Fruit fly (Drosophila melanogaster) whole organism, prepupa: ENCODE measurements around the gene Set8.

Source experiments
- Blimp-1 ChIP-seq: fragments of 200-800 bp; sonication (Bioruptor generic); optimal IDR thresholded peaks from 3 replicates; lab custom pipeline; 2017; ENCODE audit warnings: missing biosample characterization, missing genetic modification characterization, mild to moderate bottlenecking, moderate library complexity, missing genetic modification reagents
- CG10631 ChIP-seq: fragments of 200-800 bp; sonication (Bioruptor generic); optimal IDR thresholded peaks from 2 replicates; lab custom pipeline; 2016; ENCODE audit warnings: missing biosample characterization, missing genetic modification characterization
- CG10669 ChIP-seq: fragments of 200-800 bp; sonication (Bioruptor generic); optimal IDR thresholded peaks from 3 replicates; lab custom pipeline; 2018; ENCODE audit warnings: missing biosample characterization, mild to moderate bottlenecking, missing genetic modification characterization, moderate library complexity
- CG11294 ChIP-seq: fragments of 200-800 bp; sonication (Bioruptor generic); IDR thresholded peaks from 2 replicates; pipeline ENCODE4 v1.3.6; 2022; ENCODE audit warnings: missing biosample characterization, missing genetic modification characterization
- CG11762 ChIP-seq: fragments of 200-800 bp; sonication (Bioruptor generic); optimal IDR thresholded peaks from 3 replicates; lab custom pipeline; 2016; ENCODE audit warnings: missing biosample characterization, missing genetic modification characterization; ENCODE audit not compliant: insufficient read depth
- CG11902 ChIP-seq: fragments of 200-800 bp; sonication (Bioruptor generic); optimal IDR thresholded peaks from 3 replicates; lab custom pipeline; 2016; ENCODE audit warnings: missing biosample characterization, missing genetic modification characterization
- CG15336 ChIP-seq: fragments of 200-800 bp; sonication (Bioruptor generic); IDR thresholded peaks from 2 replicates; pipeline ENCODE4 v1.3.6; 2022; ENCODE audit warnings: missing biosample characterization, missing genetic modification characterization
- CG1621 ChIP-seq: fragments of 200-800 bp; sonication (Bioruptor generic); optimal IDR thresholded peaks from 3 replicates; lab custom pipeline; 2018; ENCODE audit warnings: missing biosample characterization, mild to moderate bottlenecking, missing genetic modification characterization
- CG16779 ChIP-seq: fragments of 200-800 bp; sonication (Bioruptor generic); optimal IDR thresholded peaks from 3 replicates; lab custom pipeline; 2017; ENCODE audit warnings: missing biosample characterization, mild to moderate bottlenecking, missing genetic modification characterization
- CG3032 ChIP-seq: fragments of 200-800 bp; optimal IDR thresholded peaks from 2 replicates; lab custom pipeline; 2019; ENCODE audit warnings: missing biosample characterization, mild to moderate bottlenecking, missing genetic modification characterization, moderate library complexity
- CG31627 ChIP-seq: fragments of 200-800 bp; sonication (Bioruptor generic); optimal IDR thresholded peaks from 3 replicates; lab custom pipeline; 2016; ENCODE audit warnings: missing biosample characterization, missing genetic modification characterization
- CG32006 ChIP-seq: fragments of 200-800 bp; sonication (Bioruptor generic); optimal IDR thresholded peaks from 3 replicates; lab custom pipeline; 2017; ENCODE audit warnings: missing biosample characterization, mild to moderate bottlenecking, missing genetic modification characterization
- CG34406 ChIP-seq: fragments of 200-800 bp; sonication (Bioruptor generic); optimal IDR thresholded peaks from 3 replicates; lab custom pipeline; 2016; ENCODE audit warnings: missing biosample characterization, missing genetic modification characterization
- CG4318 ChIP-seq: fragments of 200-800 bp; sonication (Bioruptor generic); optimal IDR thresholded peaks from 3 replicates; lab custom pipeline; 2017; ENCODE audit warnings: missing biosample characterization, mild to moderate bottlenecking, missing genetic modification characterization
- CG6276 ChIP-seq: fragments of 200-800 bp; sonication (Bioruptor generic); optimal IDR thresholded peaks from 2 replicates; lab custom pipeline; 2017; ENCODE audit warnings: missing biosample characterization, mild to moderate bottlenecking, missing genetic modification characterization
- CG6808 ChIP-seq: fragments of 200-800 bp; sonication (Bioruptor generic); optimal IDR thresholded peaks from 3 replicates; lab custom pipeline; 2017; ENCODE audit warnings: missing biosample characterization, missing genetic modification characterization, mild to moderate bottlenecking, moderate library complexity, missing genetic modification reagents
- CG7368 ChIP-seq: fragments of 200-800 bp; sonication (Bioruptor generic); optimal IDR thresholded peaks from 3 replicates; lab custom pipeline; 2016; ENCODE audit warnings: missing biosample characterization, missing genetic modification characterization
- CG8119 ChIP-seq: fragments of 200-800 bp; sonication (Bioruptor generic); IDR thresholded peaks from 3 replicates; pipeline ENCODE4 v1.3.6; 2022; ENCODE audit warnings: missing biosample characterization, missing genetic modification characterization
- CG8319 ChIP-seq: fragments of 200-800 bp; sonication (Bioruptor generic); optimal IDR thresholded peaks from 3 replicates; lab custom pipeline; 2016; ENCODE audit warnings: missing biosample characterization, missing genetic modification characterization
- CG8632 ChIP-seq: fragments of 200-800 bp; sonication (Bioruptor generic); optimal IDR thresholded peaks from 3 replicates; lab custom pipeline; 2016; ENCODE audit warnings: missing biosample characterization, missing genetic modification characterization
- CG9139 ChIP-seq: fragments of 200-800 bp; sonication (Bioruptor generic); optimal IDR thresholded peaks from 3 replicates; lab custom pipeline; 2017; ENCODE audit warnings: missing biosample characterization, mild to moderate bottlenecking, missing genetic modification characterization
- Eip75B ChIP-seq: fragments of 200-800 bp; sonication (Bioruptor generic); optimal IDR thresholded peaks from 3 replicates; lab custom pipeline; 2016; ENCODE audit warnings: missing biosample characterization, missing genetic modification characterization
- Eip78C ChIP-seq: fragments of 200-800 bp; sonication (Bioruptor generic); peaks from one replicate; lab custom pipeline; 2016; ENCODE audit warnings: missing biosample characterization, missing genetic modification characterization
- Ets96B ChIP-seq: fragments of 200-800 bp; optimal IDR thresholded peaks from 2 replicates; lab custom pipeline; 2019; ENCODE audit warnings: missing biosample characterization, mild to moderate bottlenecking, missing genetic modification characterization, moderate library complexity
- Gug ChIP-seq: fragments of 200-800 bp; sonication (Bioruptor generic); IDR thresholded peaks from 2 replicates; pipeline ENCODE4 v1.3.6; 2022; ENCODE audit warnings: missing biosample characterization, missing genetic modification characterization
- Hr39 ChIP-seq: fragments of 200-800 bp; sonication (Bioruptor generic); optimal IDR thresholded peaks from 2 replicates; lab custom pipeline; 2016; ENCODE audit warnings: missing biosample characterization, missing genetic modification characterization
- Hr4 ChIP-seq: fragments of 200-800 bp; sonication (Bioruptor generic); optimal IDR thresholded peaks from 3 replicates; lab custom pipeline; 2016; ENCODE audit warnings: missing biosample characterization, missing genetic modification characterization
- Met ChIP-seq: fragments of 200-800 bp; sonication (Bioruptor generic); optimal IDR thresholded peaks from 3 replicates; lab custom pipeline; 2016; ENCODE audit warnings: missing biosample characterization, missing genetic modification characterization
- Smox ChIP-seq: fragments of 200-800 bp; sonication (Bioruptor generic); optimal IDR thresholded peaks from 3 replicates; lab custom pipeline; 2016; ENCODE audit warnings: missing biosample characterization, missing genetic modification characterization
- Sox102F ChIP-seq: fragments of 200-800 bp; sonication (Bioruptor generic); optimal IDR thresholded peaks from 2 replicates; lab custom pipeline; 2016; ENCODE audit warnings: missing biosample characterization, mild to moderate bottlenecking, missing genetic modification characterization
- Sox15 ChIP-seq: fragments of 200-800 bp; sonication (Bioruptor generic); optimal IDR thresholded peaks from 3 replicates; lab custom pipeline; 2016; ENCODE audit warnings: missing biosample characterization, missing genetic modification characterization
- acj6 ChIP-seq: fragments of 200-800 bp; sonication (Bioruptor generic); optimal IDR thresholded peaks from 3 replicates; lab custom pipeline; 2016; ENCODE audit warnings: missing biosample characterization, missing genetic modification characterization
- dac ChIP-seq: fragments of 200-800 bp; sonication (Bioruptor generic); optimal IDR thresholded peaks from 2 replicates; lab custom pipeline; 2017; ENCODE audit warnings: missing biosample characterization, mild to moderate bottlenecking, missing genetic modification characterization
- eg ChIP-seq: fragments of 200-800 bp; sonication (Bioruptor generic); IDR thresholded peaks from 3 replicates; pipeline ENCODE4 v1.3.6; 2022; ENCODE audit warnings: missing biosample characterization, missing genetic modification characterization
- fd59A ChIP-seq: fragments of 200-800 bp; sonication (Bioruptor generic); optimal IDR thresholded peaks from 2 replicates; lab custom pipeline; 2017; ENCODE audit warnings: missing biosample characterization, mild to moderate bottlenecking, missing genetic modification characterization, missing genetic modification reagents
- fd85E ChIP-seq: fragments of 200-800 bp; sonication (Bioruptor generic); optimal IDR thresholded peaks from 3 replicates; lab custom pipeline; 2016; ENCODE audit warnings: missing biosample characterization, missing genetic modification characterization
- fkh ChIP-seq: fragments of 200-800 bp; sonication (Bioruptor generic); optimal IDR thresholded peaks from 3 replicates; lab custom pipeline; 2017; ENCODE audit warnings: missing biosample characterization, mild to moderate bottlenecking, missing genetic modification characterization, moderate library complexity
- net ChIP-seq: fragments of 200-800 bp; sonication (Bioruptor generic); optimal IDR thresholded peaks from 3 replicates; lab custom pipeline; 2016; ENCODE audit warnings: missing biosample characterization, missing genetic modification characterization
- pdm3 ChIP-seq: fragments of 200-800 bp; sonication (Bioruptor generic); optimal IDR thresholded peaks from 3 replicates; lab custom pipeline; 2016; ENCODE audit warnings: missing biosample characterization, missing genetic modification characterization
- salr ChIP-seq, 2 experiments: fragments of 200-800 bp; sonication (Bioruptor generic); optimal IDR thresholded peaks; 3 replicates each; lab custom pipeline; 2016 to 2018; ENCODE audit warnings: missing biosample characterization in 2 of 2, missing genetic modification characterization in 2 of 2, mild to moderate bottlenecking in 1 of 2
- spab ChIP-seq: fragments of 200-800 bp; sonication (Bioruptor generic); optimal IDR thresholded peaks from 2 replicates; lab custom pipeline; 2017; ENCODE audit warnings: missing biosample characterization, mild to moderate bottlenecking, missing genetic modification characterization, missing genetic modification reagents
- ss ChIP-seq, 2 experiments: fragments of 200-800 bp; sonication (Bioruptor generic); optimal IDR thresholded peaks; 2 replicates in 1 of 2; 3 replicates in 1 of 2; lab custom pipeline; 2017 to 2018; ENCODE audit warnings: mild to moderate bottlenecking in 2 of 2, missing biosample characterization in 2 of 2, missing genetic modification characterization in 2 of 2, moderate library complexity in 1 of 2
- svp ChIP-seq: fragments of 200-800 bp; sonication (Bioruptor generic); peaks from one replicate; lab custom pipeline; 2016; ENCODE audit warnings: missing biosample characterization, missing genetic modification characterization
- topi ChIP-seq: fragments of 200-800 bp; sonication (Bioruptor generic); optimal IDR thresholded peaks from 3 replicates; lab custom pipeline; 2016; ENCODE audit warnings: missing biosample characterization, missing genetic modification characterization
- vri ChIP-seq: fragments of 200-800 bp; sonication (Bioruptor generic); optimal IDR thresholded peaks from 3 replicates; lab custom pipeline; 2016; ENCODE audit warnings: missing biosample characterization, mild to moderate bottlenecking, missing genetic modification characterization

Gene Set8

dm6 chr3R:14285059-14285953 lies 30.5 kb upstream of the Set8 start:
- TF ChIP-seq pdm3 (GFP tag; lab: Kevin White, UChicago), result no peak
- TF ChIP-seq svp (GFP tag; lab: Kevin White, UChicago), result peak; percentile 58
- no peak for TF ChIP-seq CG6276 (GFP tag; lab: Kevin White, UChicago)
- TF ChIP-seq fkh (GFP tag; lab: Kevin White, UChicago), result peak; percentile 85
- TF ChIP-seq topi, result no peak
- peak; percentile 19 for TF ChIP-seq CG32006 (GFP tag; lab: Kevin White, UChicago)
- peak; percentile 33 for TF ChIP-seq Hr4
- TF ChIP-seq Eip78C (GFP tag; lab: Kevin White, UChicago), result peak; percentile 61
- no peak for TF ChIP-seq CG4318
- TF ChIP-seq, all 60 proteins: peak for 5

dm6 chr3R:14286320-14287190 lies 29.3 kb upstream of the Set8 start, which contains the start of gene trx:
Gene trx (minus strand): TSS chr3R:14286903.
- peak; percentile 44 for TF ChIP-seq vri (GFP tag; lab: Kevin White, UChicago)
- no peak for TF ChIP-seq fd85E (GFP tag; lab: Kevin White, UChicago)
- no peak for TF ChIP-seq CG8319 (GFP tag; lab: Kevin White, UChicago)
- peak; percentile 61 for TF ChIP-seq CG16779 (tag; lab: Kevin White, UChicago)
- no peak for TF ChIP-seq Hr4
- no peak for TF ChIP-seq acj6 (GFP tag; lab: Kevin White, UChicago)
- TF ChIP-seq ss (GFP tag; optimal IDR thresholded peaks at IDR 0.05; lab: Kevin White, UChicago), result peak; percentile 40 to 66
- TF ChIP-seq CG11762 (GFP tag; lab: Kevin White, UChicago), result no peak
- TF ChIP-seq CG10669 (GFP tag; lab: Kevin White, UChicago), result no peak
- TF ChIP-seq Hr39 (GFP tag; lab: Kevin White, UChicago), result no peak
- no peak for TF ChIP-seq fd59A (GFP tag; lab: Kevin White, UChicago)
- TF ChIP-seq Gug (GFP tag; lab: Robert Waterston, UW), result no peak
- peak; percentile 14 for TF ChIP-seq Ets96B
- no peak for TF ChIP-seq CG8632 (GFP tag; lab: Kevin White, UChicago)
- no peak for TF ChIP-seq CG10631 (GFP tag; lab: Kevin White, UChicago)
- TF ChIP-seq CG11902 (GFP tag; lab: Kevin White, UChicago), result no peak
- no peak for TF ChIP-seq CG32006 (GFP tag; lab: Kevin White, UChicago)
- no peak for TF ChIP-seq svp (GFP tag; lab: Kevin White, UChicago)
- no peak for TF ChIP-seq salr (GFP tag; optimal IDR thresholded peaks at IDR 0.05; lab: Kevin White, UChicago)
- no peak for TF ChIP-seq topi
- no peak for TF ChIP-seq Sox15
- TF ChIP-seq Eip75B (GFP tag; lab: Kevin White, UChicago), result peak; percentile 30
- no peak for TF ChIP-seq pdm3 (GFP tag; lab: Kevin White, UChicago)
- TF ChIP-seq CG34406 (GFP tag; lab: Kevin White, UChicago), result no peak
- TF ChIP-seq CG6808 (GFP tag; lab: Kevin White, UChicago), result no peak
- no peak for TF ChIP-seq spab (GFP tag; lab: Kevin White, UChicago)
- TF ChIP-seq CG4318, result no peak
- TF ChIP-seq CG3032 (tag; lab: Kevin White, UChicago), result no peak
- TF ChIP-seq CG6276 (GFP tag; lab: Kevin White, UChicago), result no peak
- peak; percentile 33 for TF ChIP-seq Eip78C (GFP tag; lab: Kevin White, UChicago)
- TF ChIP-seq CG1621, result no peak
- TF ChIP-seq CG11294 (GFP tag; lab: Robert Waterston, UW), result no peak
- no peak for TF ChIP-seq Smox (GFP tag; lab: Kevin White, UChicago)
- TF ChIP-seq CG9139, result peak; percentile 7
- TF ChIP-seq CG15336 (GFP tag; lab: Robert Waterston, UW), result no peak
- TF ChIP-seq CG7368 (GFP tag; lab: Kevin White, UChicago), result no peak
- TF ChIP-seq CG8119 (GFP tag; lab: Robert Waterston, UW), result no peak
- no peak for TF ChIP-seq Met (GFP tag; lab: Kevin White, UChicago)
- TF ChIP-seq Sox102F, result peak; percentile 41
- no peak for TF ChIP-seq CG31627 (GFP tag; lab: Kevin White, UChicago)
- no peak for TF ChIP-seq dac (GFP tag; lab: Kevin White, UChicago)
- TF ChIP-seq eg (GFP tag; lab: Robert Waterston, UW), result no peak
- no peak for TF ChIP-seq fkh (GFP tag; lab: Kevin White, UChicago)
- TF ChIP-seq Blimp-1 (GFP tag; lab: Kevin White, UChicago), result no peak
- no peak for TF ChIP-seq net (GFP tag; lab: Kevin White, UChicago)
